Worm (Caenorhabditis elegans) whole organism, early embryonic: ENCODE measurements around the gene srz-58.

Experiments
- F13C5.2 ChIP-seq: sonication (generic microtip); optimal IDR thresholded peaks from 2 replicates; lab custom pipeline; 2017; ENCODE audit warnings: mild to moderate bottlenecking, missing genetic modification characterization, inconsistent platforms, missing compliant biosample characterization
- ama-1 ChIP-seq: fragments of 150-350 bp; optimal IDR thresholded peaks from 2 replicates; lab custom pipeline; 2014
- flt-1 ChIP-seq: fragments of 200-800 bp; sonication (Bioruptor generic); IDR thresholded peaks from 2 replicates; pipeline ENCODE4 v1.3.6; 2022; ENCODE audit warnings: missing genetic modification characterization, missing compliant biosample characterization
- scrt-1 ChIP-seq: fragments of 200-800 bp; sonication (Bioruptor generic); IDR thresholded peaks from 2 replicates; pipeline ENCODE4 v1.3.6; 2022; ENCODE audit warnings: missing genetic modification characterization, missing compliant biosample characterization
- tbx-37 ChIP-seq: fragments of 200-800 bp; sonication (Bioruptor generic); conservative IDR thresholded peaks from 2 replicates; pipeline ENCODE4 v1.3.6; 2022; ENCODE audit warnings: missing genetic modification reagents, missing genetic modification characterization, missing compliant biosample characterization

DNA sequence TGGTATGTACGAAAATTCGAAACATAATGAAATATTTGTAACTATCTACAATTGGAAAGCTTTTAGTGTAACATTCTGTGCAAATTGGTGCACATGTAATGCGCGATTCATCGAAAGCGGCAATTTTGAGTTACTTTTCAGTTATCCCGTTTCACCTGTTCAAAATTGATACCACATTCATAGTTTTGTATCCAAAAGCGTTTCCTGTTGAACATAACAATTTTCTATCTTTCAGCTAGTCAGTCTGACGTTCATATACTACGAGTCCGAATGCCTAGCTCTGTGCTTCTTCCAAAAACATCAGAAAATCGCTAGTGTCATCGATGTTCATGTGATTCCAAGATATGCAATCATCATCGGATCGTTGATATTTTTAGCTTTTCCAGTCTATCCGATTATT lies 14.6 kb upstream of the srz-58 start:
- no peak for TF ChIP-seq ama-1 (lab: Kevin White, UChicago)
- no peak for TF ChIP-seq flt-1
- TF ChIP-seq F13C5.2 (tag; lab: Kevin White, UChicago): no peak
- TF ChIP-seq scrt-1 (GFP tag; lab: Robert Waterston, UW): no peak
- no peak for TF ChIP-seq tbx-37 (GFP tag; lab: Robert Waterston, UW)
